Fruit fly (Drosophila melanogaster) whole organism, pupa: ENCODE measurements around the gene Jasper.
A peak's percentile ranks its signal among the peaks of the same experiment; 100 is the strongest.

Experiments
- CG10348 ChIP-seq: fragments of 200-800 bp; sonication (Bioruptor generic); IDR thresholded peaks from 2 replicates; pipeline ENCODE4 v1.3.6; 2022; ENCODE audit warnings: missing biosample characterization, missing genetic modification characterization
- CG12605 ChIP-seq: fragments of 200-800 bp; sonication (Bioruptor generic); IDR thresholded peaks from 2 replicates; pipeline ENCODE4 v1.3.6; 2022; ENCODE audit warnings: missing biosample characterization, missing genetic modification characterization
- CG13204 ChIP-seq: fragments of 200-800 bp; sonication (Bioruptor generic); optimal IDR thresholded peaks from 2 replicates; lab custom pipeline; 2018; ENCODE audit warnings: missing biosample characterization, mild to moderate bottlenecking, missing genetic modification characterization, moderate library complexity
- CG14655 ChIP-seq: fragments of 200-800 bp; sonication (Bioruptor generic); optimal IDR thresholded peaks from 3 replicates; lab custom pipeline; 2017; ENCODE audit warnings: mild to moderate bottlenecking, missing biosample characterization, missing genetic modification reagents, missing genetic modification characterization
- CG15710 ChIP-seq: fragments of 200-800 bp; sonication (Bioruptor generic); optimal IDR thresholded peaks from 2 replicates; lab custom pipeline; 2018; ENCODE audit warnings: missing biosample characterization, mild to moderate bottlenecking, missing genetic modification characterization, moderate library complexity
- CG17806 ChIP-seq: fragments of 200-800 bp; sonication (Bioruptor generic); optimal IDR thresholded peaks from 2 replicates; lab custom pipeline; 2018; ENCODE audit warnings: missing biosample characterization, mild to moderate bottlenecking, missing genetic modification characterization, moderate library complexity
- CG32121 ChIP-seq: fragments of 200-800 bp; sonication (Bioruptor generic); IDR thresholded peaks from 2 replicates; pipeline ENCODE4 v1.3.6; 2022; ENCODE audit warnings: missing biosample characterization, missing genetic modification characterization
- CG34367 ChIP-seq: fragments of 200-800 bp; sonication (Bioruptor generic); optimal IDR thresholded peaks from 2 replicates; lab custom pipeline; 2018; ENCODE audit warnings: missing biosample characterization, mild to moderate bottlenecking, missing genetic modification characterization
- CG4496 ChIP-seq: fragments of 200-800 bp; sonication (Bioruptor generic); IDR thresholded peaks from 3 replicates; pipeline ENCODE4 v1.3.6; 2022; ENCODE audit warnings: missing biosample characterization, missing genetic modification characterization
- CG8159 ChIP-seq: fragments of 200-800 bp; sonication (Bioruptor generic); optimal IDR thresholded peaks from 3 replicates; lab custom pipeline; 2018; ENCODE audit warnings: missing biosample characterization, mild to moderate bottlenecking, missing genetic modification characterization, moderate library complexity
- CG8301 ChIP-seq: fragments of 200-800 bp; sonication (Bioruptor generic); optimal IDR thresholded peaks from 2 replicates; lab custom pipeline; 2018; ENCODE audit warnings: missing biosample characterization, mild to moderate bottlenecking, missing genetic modification characterization
- CG9948 ChIP-seq: fragments of 200-800 bp; sonication (Bioruptor generic); optimal IDR thresholded peaks from 2 replicates; lab custom pipeline; 2018; ENCODE audit warnings: missing biosample characterization, mild to moderate bottlenecking, missing genetic modification characterization, moderate library complexity
- D1 ChIP-seq: fragments of 200-800 bp; sonication (Bioruptor generic); optimal IDR thresholded peaks from 2 replicates; lab custom pipeline; 2018; ENCODE audit warnings: missing biosample characterization, mild to moderate bottlenecking, missing genetic modification characterization, moderate library complexity
- EcR ChIP-seq: fragments of 200-800 bp; sonication (Bioruptor generic); optimal IDR thresholded peaks from 3 replicates; lab custom pipeline; 2019; ENCODE audit warnings: missing biosample characterization, missing genetic modification characterization, mild to moderate bottlenecking, moderate library complexity, missing genetic modification reagents
- Ets98B ChIP-seq: fragments of 200-800 bp; sonication (Bioruptor generic); IDR thresholded peaks from 2 replicates; pipeline ENCODE4 v1.3.6; 2022; ENCODE audit warnings: missing biosample characterization, missing genetic modification characterization
- Pif1A ChIP-seq: fragments of 200-800 bp; sonication (Bioruptor generic); optimal IDR thresholded peaks from 3 replicates; lab custom pipeline; 2016; ENCODE audit warnings: missing biosample characterization, missing genetic modification characterization
- Pif1B ChIP-seq: fragments of 200-800 bp; sonication (Bioruptor generic); optimal IDR thresholded peaks from 3 replicates; lab custom pipeline; 2016; ENCODE audit warnings: missing biosample characterization, missing genetic modification characterization
- Snoo ChIP-seq: fragments of 200-800 bp; sonication (Bioruptor generic); optimal IDR thresholded peaks from 3 replicates; lab custom pipeline; 2017; ENCODE audit warnings: missing biosample characterization, mild to moderate bottlenecking, missing genetic modification characterization, inconsistent platforms
- fd96Ca ChIP-seq: fragments of 200-800 bp; sonication (Bioruptor generic); IDR thresholded peaks from 3 replicates; pipeline ENCODE4 v1.3.6; 2022; ENCODE audit warnings: missing biosample characterization, missing genetic modification characterization
- gl ChIP-seq: fragments of 200-800 bp; sonication (Bioruptor generic); optimal IDR thresholded peaks from 2 replicates; lab custom pipeline; 2018; ENCODE audit warnings: missing biosample characterization, mild to moderate bottlenecking, missing genetic modification characterization
- rn ChIP-seq: fragments of 200-800 bp; sonication (Bioruptor generic); IDR thresholded peaks from 2 replicates; pipeline ENCODE4 v1.3.6; 2022; ENCODE audit warnings: missing biosample characterization, missing genetic modification characterization

Gene Jasper

dm6 chr3R:30071827-30072226, 19.5 kb downstream of the Jasper start:
- TF ChIP-seq CG8159 (tag; lab: Kevin White, UChicago): no peak
- TF ChIP-seq CG14655 (GFP tag; lab: Kevin White, UChicago): peak; percentile 11
- TF ChIP-seq CG34367 (tag; lab: Kevin White, UChicago): no peak
- no peak for TF ChIP-seq CG10348 (GFP tag; lab: Robert Waterston, UW)
- TF ChIP-seq CG17806 (tag; lab: Kevin White, UChicago): no peak
- peak; percentile 49; the same call in 1 of the 3 replicates for TF ChIP-seq fd96Ca (GFP tag; lab: Robert Waterston, UW)
- TF ChIP-seq rn: no peak
- 0 out of 2 replicates have a peak, but pooled peaks have one; percentile 25 for TF ChIP-seq CG32121 (GFP tag; lab: Robert Waterston, UW)
- peak; percentile 44; the same call in 1 of the 2 replicates for TF ChIP-seq Ets98B (GFP tag; lab: Robert Waterston, UW)
- no peak for TF ChIP-seq CG15710 (tag; lab: Kevin White, UChicago)
- TF ChIP-seq CG4496 (GFP tag; lab: Robert Waterston, UW): peak; percentile 72
- peak; percentile 44; the same call in 1 of the 2 replicates for TF ChIP-seq CG12605
- no peak for TF ChIP-seq CG9948
- TF ChIP-seq Pif1A (GFP tag; lab: Kevin White, UChicago): no peak
- TF ChIP-seq CG8301 (tag; lab: Kevin White, UChicago): peak; percentile 1
- TF ChIP-seq Pif1B (GFP tag; lab: Kevin White, UChicago): peak; percentile 34
- TF ChIP-seq EcR: no peak

DNA sequence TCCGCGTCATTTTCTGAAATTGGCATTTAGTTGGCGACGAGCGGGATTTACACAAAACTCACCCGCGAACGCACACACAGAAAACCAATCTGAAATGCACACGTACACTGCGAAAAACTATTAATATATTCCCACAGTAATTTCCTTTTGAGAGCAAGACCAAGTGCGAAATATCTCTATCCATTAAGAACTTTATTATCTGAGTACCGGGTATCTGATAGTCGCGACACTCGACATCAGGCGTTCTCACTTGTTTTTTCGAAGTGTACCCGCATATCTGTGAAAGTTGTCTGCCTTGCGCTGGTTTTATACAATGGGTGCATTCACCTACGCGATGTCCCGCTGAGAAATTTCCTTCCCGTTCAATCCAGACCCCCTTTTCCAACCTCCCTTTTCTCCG, 23.8 kb downstream of the Jasper start:
- TF ChIP-seq rn: no peak
- peak; percentile 57 for TF ChIP-seq CG8159 (tag; lab: Kevin White, UChicago)
- no peak for TF ChIP-seq Pif1B (GFP tag; lab: Kevin White, UChicago)
- no peak for TF ChIP-seq gl (tag; lab: Kevin White, UChicago)
- peak; percentile 66 for TF ChIP-seq CG15710 (tag; lab: Kevin White, UChicago)
- peak; percentile 17 for TF ChIP-seq Pif1A (GFP tag; lab: Kevin White, UChicago)
- peak; percentile 82 for TF ChIP-seq fd96Ca (GFP tag; lab: Robert Waterston, UW)
- no peak; the same call in 1 of the 2 replicates for TF ChIP-seq CG10348 (GFP tag; lab: Robert Waterston, UW)
- TF ChIP-seq Snoo (tag; lab: Kevin White, UChicago): peak; percentile 56
- TF ChIP-seq CG9948: peak; percentile 56
- peak; percentile 52 for TF ChIP-seq Ets98B (GFP tag; lab: Robert Waterston, UW)
- peak; percentile 53 for TF ChIP-seq CG34367 (tag; lab: Kevin White, UChicago)
- TF ChIP-seq CG8301 (tag; lab: Kevin White, UChicago): peak; percentile 69
- no peak for TF ChIP-seq CG13204 (GFP tag; lab: Kevin White, UChicago)
- TF ChIP-seq CG12605: no peak
- TF ChIP-seq CG4496 (GFP tag; lab: Robert Waterston, UW): peak; percentile 63; the same call in 1 of the 3 replicates
- peak; percentile 53 for TF ChIP-seq EcR
- TF ChIP-seq CG17806 (tag; lab: Kevin White, UChicago): peak; percentile 51
- peak; percentile 72 for TF ChIP-seq CG14655 (GFP tag; lab: Kevin White, UChicago)
- no peak for TF ChIP-seq CG32121 (GFP tag; lab: Robert Waterston, UW)

- TF ChIP-seq CG12605: no peak
- TF ChIP-seq fd96Ca (GFP tag; lab: Robert Waterston, UW): no peak
- peak; percentile 13 for TF ChIP-seq Pif1A (GFP tag; lab: Kevin White, UChicago)
- TF ChIP-seq CG15710 (tag; lab: Kevin White, UChicago): no peak
- TF ChIP-seq CG8159 (tag; lab: Kevin White, UChicago): peak; percentile 23
- no peak for TF ChIP-seq EcR
- TF ChIP-seq gl (tag; lab: Kevin White, UChicago): no peak
- TF ChIP-seq CG32121 (GFP tag; lab: Robert Waterston, UW): no peak
- no peak for TF ChIP-seq D1 (tag; lab: Kevin White, UChicago)
- TF ChIP-seq CG14655 (GFP tag; lab: Kevin White, UChicago): no peak
- TF ChIP-seq, all 21 proteins: peak for 2
Measured at dm6 chr3R:30083215-30083614, 30.9 kb downstream of the Jasper start.

DNA sequence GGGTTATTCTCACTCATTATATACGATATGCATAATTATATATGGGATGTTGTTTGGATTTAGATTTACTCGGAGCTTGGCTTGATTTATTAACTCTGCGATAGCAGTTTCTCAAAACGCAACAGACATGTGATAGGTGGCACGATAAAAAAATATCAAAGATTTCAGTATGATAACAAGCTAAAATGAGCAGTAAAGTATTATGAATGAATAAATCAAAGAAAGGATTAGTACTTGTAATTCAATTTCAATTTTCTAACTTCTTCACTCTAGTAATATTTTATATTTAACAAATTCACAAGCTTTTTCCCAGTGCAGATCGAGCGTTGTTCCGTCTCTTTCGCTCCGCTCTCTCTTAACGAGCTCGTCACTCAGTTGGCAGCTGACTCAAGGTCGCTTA, 31.8 kb downstream of the Jasper start:
- TF ChIP-seq CG10348 (GFP tag; lab: Robert Waterston, UW) (no peak), fd96Ca (GFP tag; lab: Robert Waterston, UW) (no peak), Pif1A (GFP tag; lab: Kevin White, UChicago) (no peak), CG8159 (tag; lab: Kevin White, UChicago) (no peak), CG17806 (tag; lab: Kevin White, UChicago) (no peak), CG8301 (tag; lab: Kevin White, UChicago) (no peak), D1 (tag; lab: Kevin White, UChicago) (no peak), CG34367 (tag; lab: Kevin White, UChicago) (no peak), CG15710 (tag; lab: Kevin White, UChicago) (no peak), Pif1B (GFP tag; lab: Kevin White, UChicago) (no peak), Ets98B (GFP tag; lab: Robert Waterston, UW) (no peak), CG32121 (GFP tag; lab: Robert Waterston, UW) (no peak), CG14655 (GFP tag; lab: Kevin White, UChicago) (no peak), CG9948 (no peak)

DNA sequence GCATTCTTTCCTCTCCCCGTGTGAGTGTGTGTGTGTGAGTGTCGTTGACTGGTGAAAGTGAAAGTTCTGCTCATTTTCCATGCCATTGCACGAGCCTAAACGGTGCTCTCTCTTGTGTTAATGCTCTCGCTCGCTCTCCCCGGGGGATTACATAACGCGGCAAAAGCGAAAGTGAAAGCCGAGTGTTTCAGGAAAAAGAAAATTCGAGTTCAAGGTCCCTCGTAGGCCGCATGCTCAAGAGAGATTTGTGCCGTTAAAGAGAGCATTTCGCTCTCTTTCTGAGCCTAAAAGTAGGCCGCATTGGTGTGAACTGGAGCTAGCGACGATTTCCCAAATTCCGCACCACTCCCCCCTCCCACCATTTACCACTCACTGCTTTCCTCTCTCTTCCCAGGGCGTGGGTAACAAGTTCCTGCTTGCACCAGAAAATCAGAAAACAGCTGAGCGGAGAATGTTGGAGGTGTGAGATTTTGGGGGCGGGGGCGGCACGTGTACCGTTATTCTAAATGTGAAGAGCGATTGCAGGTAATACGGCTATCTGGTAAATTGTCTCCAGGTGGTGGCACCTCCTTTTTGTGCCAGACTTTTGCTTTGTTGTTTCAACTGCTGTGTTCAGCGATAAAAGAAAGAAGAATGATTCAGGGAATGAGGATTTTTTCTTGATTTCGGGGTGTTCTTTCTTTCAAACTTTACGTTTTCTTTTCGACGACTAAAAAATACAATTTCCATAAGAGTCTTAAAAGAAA, 38.1 kb downstream of the Jasper start:
- peak; percentile 5 for TF ChIP-seq Pif1B (GFP tag; lab: Kevin White, UChicago)
- no peak for TF ChIP-seq CG10348 (GFP tag; lab: Robert Waterston, UW)
- TF ChIP-seq CG34367 (tag; lab: Kevin White, UChicago): no peak
- no peak for TF ChIP-seq Snoo (tag; lab: Kevin White, UChicago)
- peak; percentile 17 for TF ChIP-seq CG15710 (tag; lab: Kevin White, UChicago)
- TF ChIP-seq CG4496 (GFP tag; lab: Robert Waterston, UW): 0 out of 3 replicates have a peak, but pooled peaks have one; percentile 41
- no peak for TF ChIP-seq CG17806 (tag; lab: Kevin White, UChicago)
- peak; percentile 17 for TF ChIP-seq CG8301 (tag; lab: Kevin White, UChicago)
- TF ChIP-seq rn: no peak
- peak; percentile 22; the same call in 1 of the 3 replicates for TF ChIP-seq fd96Ca (GFP tag; lab: Robert Waterston, UW)
- no peak for TF ChIP-seq D1 (tag; lab: Kevin White, UChicago)
- TF ChIP-seq CG9948: no peak
- TF ChIP-seq Pif1A (GFP tag; lab: Kevin White, UChicago): peak; percentile 20
- no peak for TF ChIP-seq CG12605
- no peak for TF ChIP-seq Ets98B (GFP tag; lab: Robert Waterston, UW)
- no peak for TF ChIP-seq CG13204 (GFP tag; lab: Kevin White, UChicago)
- peak; percentile 30 for TF ChIP-seq CG8159 (tag; lab: Kevin White, UChicago)
- TF ChIP-seq gl (tag; lab: Kevin White, UChicago): peak; percentile 27
- TF ChIP-seq EcR: peak; percentile 83
- TF ChIP-seq CG14655 (GFP tag; lab: Kevin White, UChicago): peak; percentile 47
